Worm (Caenorhabditis elegans): Measurements from ENCODE around the gene T10C6.10.

ce11 chrV:16080039-16080438 is 43.8 kb downstream of the T10C6.10 start:
- TF ChIP-seq fkh-10 (GFP tag; optimal IDR thresholded peaks at IDR 0.05) (no peak), ceh-48 (tag; optimal IDR thresholded peaks at IDR 0.05) (no peak), ama-1 (optimal IDR thresholded peaks at IDR 0.05) (no peak)
